Fruit fly (Drosophila melanogaster) whole organism, embryonic: ENCODE measurements around the gene CG13640.

ENCODE experiments used
- Atf3 ChIP-seq: fragments of 200-800 bp; sonication (Bioruptor generic); optimal IDR thresholded peaks from 3 replicates; lab custom pipeline; 2016; ENCODE audit warnings: missing biosample characterization, missing genetic modification characterization
- B-H2 ChIP-seq: fragments of 200-800 bp; sonication (Bioruptor generic); optimal IDR thresholded peaks from 2 replicates; lab custom pipeline; 2018; ENCODE audit warnings: missing biosample characterization, mild to moderate bottlenecking, missing genetic modification characterization
- CG12155 ChIP-seq: fragments of 200-800 bp; sonication (Bioruptor generic); optimal IDR thresholded peaks from 3 replicates; lab custom pipeline; 2016; ENCODE audit warnings: missing biosample characterization, missing genetic modification characterization
- CG13296 ChIP-seq: fragments of 200-800 bp; sonication (Bioruptor generic); optimal IDR thresholded peaks from 3 replicates; lab custom pipeline; 2018; ENCODE audit warnings: missing biosample characterization, mild to moderate bottlenecking, missing genetic modification characterization
- CG13894 ChIP-seq: fragments of 200-800 bp; sonication (Bioruptor generic); optimal IDR thresholded peaks from 3 replicates; lab custom pipeline; 2018; ENCODE audit warnings: missing biosample characterization, mild to moderate bottlenecking, missing genetic modification characterization, moderate library complexity
- CG14441 ChIP-seq: fragments of 200-800 bp; sonication (Bioruptor generic); IDR thresholded peaks from 2 replicates; pipeline ENCODE4 v1.3.6; 2022; ENCODE audit warnings: missing biosample characterization, missing genetic modification characterization
- CG14667 ChIP-seq: fragments of 200-800 bp; sonication (Bioruptor generic); IDR thresholded peaks from 2 replicates; pipeline ENCODE4 v1.3.6; 2022; ENCODE audit warnings: missing biosample characterization, missing genetic modification characterization
- CG17359 ChIP-seq: fragments of 200-800 bp; sonication (Bioruptor generic); optimal IDR thresholded peaks from 3 replicates; lab custom pipeline; 2018; ENCODE audit warnings: missing biosample characterization, mild to moderate bottlenecking, missing genetic modification characterization, moderate library complexity
- CG17802 ChIP-seq: fragments of 200-800 bp; sonication (Bioruptor generic); optimal IDR thresholded peaks from 2 replicates; lab custom pipeline; 2018; ENCODE audit warnings: missing biosample characterization, mild to moderate bottlenecking, missing genetic modification characterization, moderate library complexity
- CG2116 ChIP-seq: fragments of 200-800 bp; sonication (Bioruptor generic); optimal IDR thresholded peaks from 3 replicates; lab custom pipeline; 2018; ENCODE audit warnings: missing biosample characterization, mild to moderate bottlenecking, missing genetic modification characterization
- CG2875 ChIP-seq: fragments of 200-800 bp; sonication (Bioruptor generic); optimal IDR thresholded peaks from 2 replicates; lab custom pipeline; 2017; ENCODE audit warnings: missing biosample characterization, mild to moderate bottlenecking, missing genetic modification characterization, missing genetic modification reagents
- CG3847 ChIP-seq: fragments of 200-800 bp; sonication (Bioruptor generic); IDR thresholded peaks from 2 replicates; pipeline ENCODE4 v1.3.6; 2022; ENCODE audit warnings: missing biosample characterization, missing genetic modification characterization
- CHES-1-like ChIP-seq: fragments of 200-800 bp; sonication (Bioruptor generic); optimal IDR thresholded peaks from 2 replicates; lab custom pipeline; 2016; ENCODE audit warnings: missing biosample characterization, missing genetic modification characterization
- D19B ChIP-seq: fragments of 200-800 bp; sonication (Bioruptor generic); optimal IDR thresholded peaks from 2 replicates; lab custom pipeline; 2017; ENCODE audit warnings: missing biosample characterization, mild to moderate bottlenecking, missing genetic modification characterization
- Deaf1 ChIP-seq: fragments of 200-800 bp; optimal IDR thresholded peaks from 3 replicates; lab custom pipeline; 2019; ENCODE audit warnings: missing biosample characterization, mild to moderate bottlenecking, missing genetic modification characterization, moderate library complexity
- Dfd ChIP-seq, 2 experiments: fragments of >200 bp; optimal IDR thresholded peaks; 2 replicates each; lab custom pipeline; 2017; ENCODE audit warnings: missing biosample characterization in 2 of 2, missing genetic modification characterization in 2 of 2
- E2f1 ChIP-seq: fragments of 200-800 bp; sonication (Bioruptor generic); IDR thresholded peaks from 2 replicates; pipeline ENCODE4 v1.3.6; 2022; ENCODE audit warnings: missing biosample characterization, missing genetic modification characterization
- Fer2 ChIP-seq: fragments of 200-800 bp; sonication (Bioruptor generic); optimal IDR thresholded peaks from 2 replicates; lab custom pipeline; 2018; ENCODE audit warnings: missing biosample characterization, mild to moderate bottlenecking, missing genetic modification characterization, moderate library complexity
- Gsc ChIP-seq: fragments of 200-800 bp; sonication (Bioruptor generic); IDR thresholded peaks from 2 replicates; pipeline ENCODE4 v1.3.6; 2022; ENCODE audit warnings: missing biosample characterization, missing genetic modification characterization
- Max ChIP-seq: fragments of 200-800 bp; sonication (Bioruptor generic); optimal IDR thresholded peaks from 2 replicates; lab custom pipeline; 2016; ENCODE audit warnings: missing biosample characterization, mild to moderate bottlenecking, missing genetic modification characterization
- NC2α ChIP-seq: fragments of 200-800 bp; sonication (Bioruptor generic); optimal IDR thresholded peaks from 2 replicates; lab custom pipeline; 2016; ENCODE audit warnings: missing biosample characterization, missing genetic modification characterization
- Opbp ChIP-seq: fragments of 200-800 bp; sonication (Bioruptor generic); IDR thresholded peaks from 3 replicates; pipeline ENCODE4 v1.3.6; 2022; ENCODE audit warnings: missing biosample characterization, missing genetic modification characterization; ENCODE audit not compliant: partially characterized antibody
- PHDP ChIP-seq: fragments of 200-800 bp; sonication (Bioruptor generic); optimal IDR thresholded peaks from 3 replicates; lab custom pipeline; 2018; ENCODE audit warnings: missing biosample characterization, mild to moderate bottlenecking, missing genetic modification characterization, moderate library complexity
- Six4 ChIP-seq: fragments of 200-800 bp; sonication (Bioruptor generic); optimal IDR thresholded peaks from 2 replicates; lab custom pipeline; 2016; ENCODE audit warnings: missing biosample characterization, missing genetic modification characterization
- Trl ChIP-seq, 3 experiments: fragments of >200 bp in 2 of 3; fragments of 200-800 bp in 1 of 3; sonication (Bioruptor generic) in 1 of 3; optimal IDR thresholded peaks; 2 replicates in 1 of 3; 3 replicates in 2 of 3; lab custom pipeline; 2016 to 2017; ENCODE audit warnings: missing biosample characterization in 1 of 3, missing genetic modification characterization in 1 of 3
- YL-1 ChIP-seq: fragments of 200-800 bp; sonication (Bioruptor generic); optimal IDR thresholded peaks from 3 replicates; lab custom pipeline; 2017; ENCODE audit warnings: missing biosample characterization, mild to moderate bottlenecking, missing genetic modification characterization
- ash1 ChIP-seq: fragments of 200-800 bp; sonication (Bioruptor generic); optimal IDR thresholded peaks from 2 replicates; lab custom pipeline; 2018; ENCODE audit warnings: missing biosample characterization, mild to moderate bottlenecking, missing genetic modification characterization
- da ChIP-seq: fragments of 200-800 bp; sonication (Bioruptor generic); optimal IDR thresholded peaks from 2 replicates; lab custom pipeline; 2016; ENCODE audit warnings: missing biosample characterization, missing genetic modification characterization
- ewg ChIP-seq: fragments of 200-800 bp; sonication (Bioruptor generic); optimal IDR thresholded peaks from 3 replicates; lab custom pipeline; 2017; ENCODE audit warnings: mild to moderate bottlenecking, missing biosample characterization, missing genetic modification reagents, missing genetic modification characterization
- exex ChIP-seq: fragments of 200-800 bp; sonication (Bioruptor generic); optimal IDR thresholded peaks from 4 replicates; lab custom pipeline; 2018; ENCODE audit warnings: missing biosample characterization, mild to moderate bottlenecking, missing genetic modification characterization, moderate library complexity
- fd96Cb ChIP-seq: fragments of 200-800 bp; sonication (Bioruptor generic); optimal IDR thresholded peaks from 2 replicates; lab custom pipeline; 2018; ENCODE audit warnings: missing biosample characterization, mild to moderate bottlenecking, missing genetic modification characterization, moderate library complexity
- grau ChIP-seq: fragments of 200-800 bp; optimal IDR thresholded peaks from 3 replicates; lab custom pipeline; 2019; ENCODE audit warnings: missing biosample characterization, mild to moderate bottlenecking, missing genetic modification characterization, moderate library complexity
- hbn ChIP-seq: fragments of 200-800 bp; sonication (Bioruptor generic); IDR thresholded peaks from 2 replicates; pipeline ENCODE4 v1.3.6; 2022; ENCODE audit warnings: missing biosample characterization, missing genetic modification characterization; ENCODE audit not compliant: partially characterized antibody
- mam ChIP-seq: fragments of 200-800 bp; sonication (Bioruptor generic); optimal IDR thresholded peaks from 3 replicates; lab custom pipeline; 2016; ENCODE audit warnings: missing biosample characterization, missing genetic modification characterization
- nom ChIP-seq: fragments of 200-800 bp; sonication (Bioruptor generic); optimal IDR thresholded peaks from 2 replicates; lab custom pipeline; 2017; ENCODE audit warnings: missing biosample characterization, missing genetic modification characterization, mild to moderate bottlenecking, moderate library complexity, missing genetic modification reagents
- pnt ChIP-seq: fragments of 200-800 bp; sonication (Bioruptor generic); optimal IDR thresholded peaks from 3 replicates; lab custom pipeline; 2016; ENCODE audit warnings: missing biosample characterization, missing genetic modification characterization
- salm ChIP-seq: fragments of 200-800 bp; sonication (Bioruptor generic); optimal IDR thresholded peaks from 2 replicates; lab custom pipeline; 2018; ENCODE audit warnings: missing biosample characterization, mild to moderate bottlenecking, missing genetic modification characterization
- sens ChIP-seq: fragments of 200-800 bp; sonication (Bioruptor generic); peaks from one replicate; lab custom pipeline; 2016; ENCODE audit warnings: missing biosample characterization, missing genetic modification characterization
- slou ChIP-seq: fragments of 200-800 bp; sonication (Bioruptor generic); optimal IDR thresholded peaks from 3 replicates; lab custom pipeline; 2016; ENCODE audit warnings: missing biosample characterization, missing genetic modification characterization
- sr ChIP-seq: fragments of 200-800 bp; sonication (Bioruptor generic); IDR thresholded peaks from 3 replicates; pipeline ENCODE4 v1.3.6; 2022; ENCODE audit warnings: missing biosample characterization, missing genetic modification characterization
- zf30C ChIP-seq: fragments of 200-800 bp; sonication (Bioruptor generic); optimal IDR thresholded peaks from 3 replicates; lab custom pipeline; 2018; ENCODE audit warnings: missing biosample characterization, mild to moderate bottlenecking, missing genetic modification characterization

The CG13640 gene

dm6 chr3R:24841635-24842034 lies 20.3 kb downstream of the CG13640 start, which contains the start of gene Esp:
Esp (plus strand) TSS chr3R:24841935.
- TF ChIP-seq Opbp = 0 out of 3 replicates have a peak, but pooled peaks have one; percentile 7
- TF ChIP-seq Gsc (GFP tag; lab: Robert Waterston, UW) = no peak
- TF ChIP-seq Atf3 (GFP tag; lab: Kevin White, UChicago) = no peak
- no peak for TF ChIP-seq CG17359 (tag; lab: Kevin White, UChicago)
- no peak for TF ChIP-seq CG2875 (GFP tag; lab: Kevin White, UChicago)
- no peak for TF ChIP-seq mam (GFP tag; lab: Kevin White, UChicago)
- TF ChIP-seq Trl (optimal IDR thresholded peaks at IDR 0.05; lab: Kevin White, UChicago) = peak in 1 of 2 experiments; percentile 19
- no peak for TF ChIP-seq Trl (GFP tag; optimal IDR thresholded peaks at IDR 0.05; lab: Kevin White, UChicago)
- TF ChIP-seq D19B = no peak
- TF ChIP-seq grau (tag; lab: Kevin White, UChicago) = no peak
- TF ChIP-seq Dfd (GFP tag; optimal IDR thresholded peaks at IDR 0.05; lab: Kevin White, UChicago) = no peak
- TF ChIP-seq Fer2 (tag; lab: Kevin White, UChicago) = no peak
- no peak for TF ChIP-seq hbn (GFP tag; lab: Robert Waterston, UW)
- no peak for TF ChIP-seq nom (GFP tag; lab: Kevin White, UChicago)
- TF ChIP-seq da = no peak
- TF ChIP-seq Six4 = no peak
- TF ChIP-seq CHES-1-like (GFP tag; lab: Kevin White, UChicago) = no peak
- TF ChIP-seq Deaf1 (tag; lab: Kevin White, UChicago) = peak; percentile 53
- TF ChIP-seq exex (tag; lab: Kevin White, UChicago) = no peak
- no peak for TF ChIP-seq sr (GFP tag; lab: Robert Waterston, UW)
- no peak for TF ChIP-seq NC2α (GFP tag; lab: Kevin White, UChicago)
- no peak for TF ChIP-seq pnt (GFP tag; lab: Kevin White, UChicago)
- no peak for TF ChIP-seq B-H2 (GFP tag; lab: Kevin White, UChicago)
- TF ChIP-seq sens (GFP tag; lab: Kevin White, UChicago) = peak; percentile 39
- TF ChIP-seq ewg (GFP tag; lab: Kevin White, UChicago) = no peak
- no peak for TF ChIP-seq CG14667 (GFP tag; lab: Robert Waterston, UW)
- no peak for TF ChIP-seq ash1 (GFP tag; lab: Kevin White, UChicago)
- TF ChIP-seq CG3847 (GFP tag; lab: Robert Waterston, UW) = no peak
- TF ChIP-seq, all 482 proteins: peak for 4

- TF ChIP-seq YL-1 (GFP tag; lab: Kevin White, UChicago) (no peak), salm (tag; lab: Kevin White, UChicago) (no peak), Max (GFP tag; lab: Kevin White, UChicago) (no peak), CG13296 (GFP tag; lab: Kevin White, UChicago) (no peak), CG12155 (GFP tag; lab: Kevin White, UChicago) (no peak), CG2116 (GFP tag; lab: Kevin White, UChicago) (no peak)
Measured at dm6 chr3R:24841063-24841462, 20.9 kb downstream of the CG13640 start, which contains the start of gene CG33658. CG33658 (minus strand) TSS chr3R:24841163.

dm6 chr3R:24833652-24834051 lies 28.3 kb downstream of the CG13640 start, which contains the start of gene sosie:
sosie (plus strand) TSS chr3R:24833952.
- TF ChIP-seq E2f1 (GFP tag; lab: Robert Waterston, UW) (no peak), zf30C (GFP tag; lab: Kevin White, UChicago) (no peak), fd96Cb (no peak), CG17802 (tag; lab: Kevin White, UChicago) (no peak), PHDP (tag; lab: Kevin White, UChicago) (no peak), CG17359 (tag; lab: Kevin White, UChicago) (no peak), CG13894 (no peak), slou (GFP tag; lab: Kevin White, UChicago) (no peak), CG14441 (GFP tag; lab: Robert Waterston, UW) (no peak)
